Fruit fly (Drosophila melanogaster) whole organism, adult: Measurements from ENCODE around the gene CG43658.

Experiments
- CG14711 ChIP-seq: fragments of 200-800 bp; sonication (Bioruptor generic); optimal IDR thresholded peaks from 2 replicates; lab custom pipeline; 2018; ENCODE audit warnings: missing biosample characterization, mild to moderate bottlenecking, missing genetic modification characterization, moderate library complexity
- CG5204 ChIP-seq: fragments of 200-800 bp; sonication (Bioruptor generic); optimal IDR thresholded peaks from 2 replicates; lab custom pipeline; 2016; ENCODE audit warnings: missing biosample characterization, missing genetic modification characterization
- Crg-1 ChIP-seq: fragments of 200-800 bp; sonication (Bioruptor generic); optimal IDR thresholded peaks from 2 replicates; lab custom pipeline; 2016; ENCODE audit warnings: missing biosample characterization, missing genetic modification characterization
- Mnt ChIP-seq: fragments of 200-800 bp; sonication (Bioruptor generic); optimal IDR thresholded peaks from 2 replicates; lab custom pipeline; 2016; ENCODE audit warnings: missing biosample characterization, mild to moderate bottlenecking, missing genetic modification characterization
- bab1 ChIP-seq: fragments of 200-800 bp; sonication (Bioruptor generic); optimal IDR thresholded peaks from 3 replicates; lab custom pipeline; 2019; ENCODE audit warnings: missing biosample characterization, mild to moderate bottlenecking, missing genetic modification characterization, moderate library complexity
- kay ChIP-seq: fragments of 200-800 bp; sonication (Bioruptor generic); peaks from one replicate; lab custom pipeline; 2016; ENCODE audit warnings: missing biosample characterization, missing genetic modification characterization, borderline replicate concordance
- pad ChIP-seq: fragments of 200-800 bp; sonication (Bioruptor generic); optimal IDR thresholded peaks from 3 replicates; lab custom pipeline; 2017; ENCODE audit warnings: missing biosample characterization, missing genetic modification characterization, mild to moderate bottlenecking, moderate library complexity, missing genetic modification reagents
- toe ChIP-seq: fragments of 200-800 bp; sonication (Bioruptor generic); optimal IDR thresholded peaks from 2 replicates; lab custom pipeline; 2016; ENCODE audit warnings: missing biosample characterization, missing genetic modification characterization

- TF ChIP-seq Crg-1 (GFP tag; lab: Kevin White, UChicago) = no peak
- TF ChIP-seq kay = no peak
- TF ChIP-seq CG14711 (tag; lab: Kevin White, UChicago) = no peak
- no peak for TF ChIP-seq pad (GFP tag; lab: Kevin White, UChicago)
- TF ChIP-seq Mnt (GFP tag; lab: Kevin White, UChicago) = no peak
- TF ChIP-seq CG5204 (GFP tag; lab: Kevin White, UChicago) = no peak
- TF ChIP-seq toe = no peak
- no peak for TF ChIP-seq bab1 (GFP tag; lab: Kevin White, UChicago)
These were observed 47.2 kb downstream of the CG43658 start for dm6 chrX:17513801-17514200.
